Fruit fly (Drosophila melanogaster): ENCODE measurements around the gene CG12054.

Gene CG12054

dm6 chr3R:31220456-31221336, at the start of gene CG12054:
Gene CG12054 (plus strand): TSS chr3R:31220702.
- TF ChIP-seq Crg-1 (GFP tag; optimal IDR thresholded peaks at IDR 0.05) (no peak), CG1620 (GFP tag; optimal IDR thresholded peaks at IDR 0.05) (peak; percentile 19), pad (GFP tag; optimal IDR thresholded peaks at IDR 0.05) (no peak), bab1 (GFP tag; optimal IDR thresholded peaks at IDR 0.05) (peak; percentile 3), CG7045 (GFP tag; optimal IDR thresholded peaks at IDR 0.05) (no peak), Hr96 (GFP tag; optimal IDR thresholded peaks at IDR 0.05) (peak; percentile 27), toe (GFP tag; optimal IDR thresholded peaks at IDR 0.05) (no peak), CG11617 (GFP tag; optimal IDR thresholded peaks at IDR 0.05) (no peak), Mnt (GFP tag; optimal IDR thresholded peaks at IDR 0.05) (peak; percentile 15)

dm6 chr3R:31181816-31182215, 38.7 kb upstream of the CG12054 start:
- TF ChIP-seq CG7101 (tag; optimal IDR thresholded peaks at IDR 0.05) (no peak), ovo (GFP tag; optimal IDR thresholded peaks at IDR 0.05) (no peak)

dm6 chr3R:31193062-31193461, 27.4 kb upstream of the CG12054 start, which contains the start of gene bnk:
Gene bnk (plus strand): TSS chr3R:31193362.
- TF ChIP-seq Mnt (GFP tag; optimal IDR thresholded peaks at IDR 0.05), result no peak
- no peak for TF ChIP-seq cnc (optimal IDR thresholded peaks at IDR 0.05)
- TF ChIP-seq tj (GFP tag; optimal IDR thresholded peaks at IDR 0.05), result no peak
- TF ChIP-seq Clk (GFP tag; optimal IDR thresholded peaks at IDR 0.05), result no peak
- TF ChIP-seq CG11617 (GFP tag; optimal IDR thresholded peaks at IDR 0.05), result no peak
- no peak for TF ChIP-seq kay (GFP tag; ENCODE audit: borderline replicate concordance)
- TF ChIP-seq Crg-1 (GFP tag; optimal IDR thresholded peaks at IDR 0.05), result no peak
- TF ChIP-seq CG7101 (tag; optimal IDR thresholded peaks at IDR 0.05), result no peak
- TF ChIP-seq ovo (GFP tag; optimal IDR thresholded peaks at IDR 0.05), result no peak
- no peak for TF ChIP-seq CG14711 (tag; optimal IDR thresholded peaks at IDR 0.05)
- TF ChIP-seq toe (GFP tag; optimal IDR thresholded peaks at IDR 0.05), result no peak
- TF ChIP-seq CG1620 (GFP tag; optimal IDR thresholded peaks at IDR 0.05), result no peak
- TF ChIP-seq pad (GFP tag; optimal IDR thresholded peaks at IDR 0.05), result no peak
- TF ChIP-seq CG7045 (GFP tag; optimal IDR thresholded peaks at IDR 0.05), result no peak
- no peak for TF ChIP-seq CG12768 (GFP tag; optimal IDR thresholded peaks at IDR 0.05)
- TF ChIP-seq cic (GFP tag; optimal IDR thresholded peaks at IDR 0.05), result no peak
- TF ChIP-seq CG33017 (tag; optimal IDR thresholded peaks at IDR 0.05), result no peak
- no peak for TF ChIP-seq Hr96 (GFP tag; optimal IDR thresholded peaks at IDR 0.05)
- TF ChIP-seq bab1 (GFP tag; optimal IDR thresholded peaks at IDR 0.05), result no peak

dm6 chr3R:31194627-31195026, 25.9 kb upstream of the CG12054 start:
- TF ChIP-seq CG1620 (GFP tag; optimal IDR thresholded peaks at IDR 0.05), result no peak
- TF ChIP-seq cic (GFP tag; optimal IDR thresholded peaks at IDR 0.05), result peak; percentile 46
- TF ChIP-seq ovo (GFP tag; optimal IDR thresholded peaks at IDR 0.05), result peak; percentile 65
- peak; percentile 17 for TF ChIP-seq Hr96 (GFP tag; optimal IDR thresholded peaks at IDR 0.05)

dm6 chr3R:31195695-31196113, 24.8 kb upstream of the CG12054 start, which contains the start of gene mesh:
Gene mesh (minus strand): TSS chr3R:31195762.
- TF ChIP-seq Hr96 (GFP tag; optimal IDR thresholded peaks at IDR 0.05) (no peak), Crg-1 (GFP tag; optimal IDR thresholded peaks at IDR 0.05) (no peak), CG14711 (tag; optimal IDR thresholded peaks at IDR 0.05) (peak; percentile 4), CG7101 (tag; optimal IDR thresholded peaks at IDR 0.05) (peak; percentile 17), Mnt (GFP tag; optimal IDR thresholded peaks at IDR 0.05) (peak; percentile 26), tj (GFP tag; optimal IDR thresholded peaks at IDR 0.05) (no peak), CG33017 (tag; optimal IDR thresholded peaks at IDR 0.05) (peak; percentile 14), ovo (GFP tag; optimal IDR thresholded peaks at IDR 0.05) (peak; percentile 44), cic (GFP tag; optimal IDR thresholded peaks at IDR 0.05) (peak; percentile 90)

- TF ChIP-seq cnc (optimal IDR thresholded peaks at IDR 0.05), result no peak
- TF ChIP-seq cic (GFP tag; optimal IDR thresholded peaks at IDR 0.05), result peak; percentile 61
- peak; percentile 53 for TF ChIP-seq Mnt (GFP tag; optimal IDR thresholded peaks at IDR 0.05)
- no peak for TF ChIP-seq CG14711 (tag; optimal IDR thresholded peaks at IDR 0.05)
- peak; percentile 22 for TF ChIP-seq CG12768 (GFP tag; optimal IDR thresholded peaks at IDR 0.05)
- TF ChIP-seq tj (GFP tag; optimal IDR thresholded peaks at IDR 0.05), result peak; percentile 27
- TF ChIP-seq Crg-1 (GFP tag; optimal IDR thresholded peaks at IDR 0.05), result no peak
- TF ChIP-seq Hr96 (GFP tag; optimal IDR thresholded peaks at IDR 0.05), result no peak
- TF ChIP-seq CG5204 (GFP tag; optimal IDR thresholded peaks at IDR 0.05), result no peak
- TF ChIP-seq bab1 (GFP tag; optimal IDR thresholded peaks at IDR 0.05), result peak; percentile 61
- TF ChIP-seq CG33017 (tag; optimal IDR thresholded peaks at IDR 0.05), result no peak
- TF ChIP-seq Clk (GFP tag; optimal IDR thresholded peaks at IDR 0.05), result no peak
- TF ChIP-seq CG7045 (GFP tag; optimal IDR thresholded peaks at IDR 0.05), result no peak
These were observed 23.8 kb upstream of the CG12054 start, which contains the start of gene CG1544 for dm6 chr3R:31196731-31197130. Gene CG1544 (plus strand): TSS chr3R:31196916.

All from whole organism, adult.